Fruit fly (Drosophila melanogaster): ENCODE results near the gene Npc1a.

Npc1a gene

dm6 chr2L:10200847-10201246, 20.2 kb downstream of the Npc1a start, which contains the start of the genes Ripalpha and RpL7 (continued):
- TF ChIP-seq psq (GFP tag; optimal IDR thresholded peaks at IDR 0.05) (peak; percentile 94), CG9609 (GFP tag; optimal IDR thresholded peaks at IDR 0.05) (peak; percentile 98), wor (GFP tag; IDR thresholded peaks at IDR 0.05) (peak; percentile 77), lov (optimal IDR thresholded peaks at IDR 0.05) (no peak), lov (GFP tag; IDR thresholded peaks at IDR 0.05) (peak; percentile 99), tgo (GFP tag; IDR thresholded peaks at IDR 0.05) (peak; percentile 92), CG31441 (GFP tag; IDR thresholded peaks at IDR 0.05) (peak; percentile 96), NC2β (GFP tag; optimal IDR thresholded peaks at IDR 0.05) (peak; percentile 100), NfI (GFP tag; optimal IDR thresholded peaks at IDR 0.05) (peak; percentile 99), CG4617 (GFP tag; optimal IDR thresholded peaks at IDR 0.05; ENCODE audit: borderline replicate concordance) (peak; percentile 99), zen2 (GFP tag; IDR thresholded peaks at IDR 0.05; ENCODE audit: partially characterized antibody) (peak; percentile 71), Ravus (GFP tag; IDR thresholded peaks at IDR 0.05) (peak; percentile 82), Hr3 (GFP tag; optimal IDR thresholded peaks at IDR 0.05) (peak; percentile 93), CG10979 (tag; optimal IDR thresholded peaks at IDR 0.05) (peak; percentile 86), BEAF-32 (GFP tag; optimal IDR thresholded peaks at IDR 0.05) (peak; percentile 98), CG6854 (GFP tag; optimal IDR thresholded peaks at IDR 0.05) (peak; percentile 92), Deaf1 (tag; optimal IDR thresholded peaks at IDR 0.05) (peak; percentile 70), tx (GFP tag; optimal IDR thresholded peaks at IDR 0.05) (peak; percentile 96), CG9876 (GFP tag; optimal IDR thresholded peaks at IDR 0.05) (peak; percentile 99), Vsx1 (GFP tag; optimal IDR thresholded peaks at IDR 0.05) (peak; percentile 98), fd3F (GFP tag; optimal IDR thresholded peaks at IDR 0.05) (peak; percentile 93), ind (GFP tag; optimal IDR thresholded peaks at IDR 0.05) (peak; percentile 94), CG3838 (GFP tag; optimal IDR thresholded peaks at IDR 0.05) (peak; percentile 94), CG6791 (GFP tag; IDR thresholded peaks at IDR 0.05; ENCODE audit: partially characterized antibody) (peak; percentile 95), CG31365 (tag; optimal IDR thresholded peaks at IDR 0.05) (peak; percentile 89), CG31224 (GFP tag; IDR thresholded peaks at IDR 0.05) (peak; percentile 93), disco-r (GFP tag; optimal IDR thresholded peaks at IDR 0.05) (peak; percentile 98), CoRest (tag; optimal IDR thresholded peaks at IDR 0.05) (peak; percentile 92), kni (GFP tag; optimal IDR thresholded peaks at IDR 0.05) (peak; percentile 99), CG9727 (GFP tag; optimal IDR thresholded peaks at IDR 0.05) (peak; percentile 99), CG2129 (GFP tag; IDR thresholded peaks at IDR 0.05; ENCODE audit: partially characterized antibody) (peak; percentile 48), CG5953 (GFP tag; IDR thresholded peaks at IDR 0.05) (peak; percentile 97), knrl (GFP tag; IDR thresholded peaks at IDR 0.05; ENCODE audit: partially characterized antibody) (peak; percentile 94), CG11085 (GFP tag; IDR thresholded peaks at IDR 0.05) (peak; percentile 98), Six4 (GFP tag; optimal IDR thresholded peaks at IDR 0.05) (peak; percentile 89), CG12942 (GFP tag; optimal IDR thresholded peaks at IDR 0.05) (peak; percentile 97), CG8359 (GFP tag; optimal IDR thresholded peaks at IDR 0.05; ENCODE audit: borderline replicate concordance) (peak; percentile 89), CG16813 (GFP tag; IDR thresholded peaks at IDR 0.05; ENCODE audit: partially characterized antibody) (peak; percentile 94), CG9437 (GFP tag; optimal IDR thresholded peaks at IDR 0.05) (peak; percentile 88), Hmx (GFP tag; optimal IDR thresholded peaks at IDR 0.05) (peak; percentile 54), CG2116 (GFP tag; optimal IDR thresholded peaks at IDR 0.05) (peak; percentile 100), CG7372 (GFP tag; IDR thresholded peaks at IDR 0.05) (peak; percentile 93), H15 (GFP tag; IDR thresholded peaks at IDR 0.05) (peak; percentile 97), CG10565 (GFP tag; optimal IDR thresholded peaks at IDR 0.05) (peak; percentile 91), CG14014 (GFP tag; IDR thresholded peaks at IDR 0.05) (peak; percentile 96), CG18619 (GFP tag; optimal IDR thresholded peaks at IDR 0.05) (peak; percentile 99), Neu2 (GFP tag; optimal IDR thresholded peaks at IDR 0.05; ENCODE audit: borderline replicate concordance) (peak; percentile 84), Ssrp (tag; optimal IDR thresholded peaks at IDR 0.05) (peak; percentile 84), scrt (GFP tag; optimal IDR thresholded peaks at IDR 0.05) (peak; percentile 95), CG10321 (GFP tag; IDR thresholded peaks at IDR 0.05) (peak; percentile 85), E2f1 (GFP tag; IDR thresholded peaks at IDR 0.05) (peak; percentile 96)
